Fruit fly (Drosophila melanogaster) whole organism, wandering third instar larva: ENCODE data around the gene Swip-1.
A peak's percentile ranks its signal among the peaks of the same experiment; 100 is the strongest.

Experiments
- Abd-B ChIP-seq: fragments of >200 bp; optimal IDR thresholded peaks from 2 replicates; lab custom pipeline; 2017; ENCODE audit warnings: missing biosample characterization, missing genetic modification characterization
- CG32264 ChIP-seq: fragments of 200-800 bp; sonication (Bioruptor generic); optimal IDR thresholded peaks from 2 replicates; lab custom pipeline; 2016; ENCODE audit warnings: missing biosample characterization, missing genetic modification characterization
- CG9705 ChIP-seq: fragments of 200-800 bp; sonication (Bioruptor generic); optimal IDR thresholded peaks from 2 replicates; lab custom pipeline; 2018; ENCODE audit warnings: missing biosample characterization, mild to moderate bottlenecking, missing genetic modification characterization
- Dfd ChIP-seq: fragments of >200 bp; optimal IDR thresholded peaks from 2 replicates; lab custom pipeline; 2017; ENCODE audit warnings: missing biosample characterization, missing genetic modification characterization
- Dif ChIP-seq: fragments of 200-275, 200-300 bp; sonication (Bioruptor generic); optimal IDR thresholded peaks from 2 replicates; lab custom pipeline; 2018; ENCODE audit warnings: missing biosample characterization, missing genetic modification characterization; ENCODE audit not compliant: partially characterized antibody
- GATAd ChIP-seq: sonication (Bioruptor generic); optimal IDR thresholded peaks from 2 replicates; lab custom pipeline; 2016; ENCODE audit warnings: missing biosample characterization, missing genetic modification characterization
- HLH106 ChIP-seq: fragments of 200-800 bp; optimal IDR thresholded peaks from 3 replicates; lab custom pipeline; 2019; ENCODE audit warnings: missing biosample characterization, mild to moderate bottlenecking, missing genetic modification characterization, moderate library complexity
- Hnf4 ChIP-seq: fragments of 200-800 bp; sonication (Bioruptor generic); optimal IDR thresholded peaks from 2 replicates; lab custom pipeline; 2016; ENCODE audit warnings: missing biosample characterization, mild to moderate bottlenecking, missing genetic modification characterization
- Hr78 ChIP-seq: fragments of >200 bp; optimal IDR thresholded peaks from 2 replicates; lab custom pipeline; 2017; ENCODE audit warnings: missing biosample characterization, missing genetic modification characterization
- Hr83 ChIP-seq: fragments of 200-300 bp; sonication (Bioruptor generic); optimal IDR thresholded peaks from 2 replicates; lab custom pipeline; 2016; ENCODE audit warnings: missing biosample characterization, mild to moderate bottlenecking, missing genetic modification characterization, moderate library complexity; ENCODE audit not compliant: poor library complexity, severe bottlenecking
- Jra ChIP-seq: sonication (Bioruptor generic); optimal IDR thresholded peaks from 2 replicates; lab custom pipeline; 2016; ENCODE audit warnings: missing biosample characterization, missing genetic modification characterization
- Mio ChIP-seq: sonication (Bioruptor generic); optimal IDR thresholded peaks from 2 replicates; lab custom pipeline; 2016; ENCODE audit warnings: missing biosample characterization, missing genetic modification characterization
- Myc ChIP-seq: fragments of >200 bp; optimal IDR thresholded peaks from 2 replicates; lab custom pipeline; 2017
- N ChIP-seq: fragments of >200 bp; optimal IDR thresholded peaks from 2 replicates; lab custom pipeline; 2018; ENCODE audit warnings: missing biosample characterization, missing external identifiers, missing genetic modification characterization
- OdsH ChIP-seq: fragments of 200-800 bp; sonication (Bioruptor generic); optimal IDR thresholded peaks from 2 replicates; lab custom pipeline; 2016; ENCODE audit warnings: missing biosample characterization, mild to moderate bottlenecking, missing genetic modification characterization
- Sp1 ChIP-seq: fragments of 200-800 bp; sonication (Bioruptor generic); optimal IDR thresholded peaks from 3 replicates; lab custom pipeline; 2019; ENCODE audit warnings: missing biosample characterization, mild to moderate bottlenecking, missing genetic modification characterization, moderate library complexity
- Vsx2 ChIP-seq: fragments of 200-300, 225-300 bp; sonication (Bioruptor generic); optimal IDR thresholded peaks from 2 replicates; lab custom pipeline; 2018; ENCODE audit warnings: missing biosample characterization, missing genetic modification characterization; ENCODE audit not compliant: partially characterized antibody
- br ChIP-seq: fragments of 200-800 bp; sonication (Bioruptor generic); optimal IDR thresholded peaks from 2 replicates; lab custom pipeline; 2016; ENCODE audit warnings: missing biosample characterization, missing genetic modification characterization
- brk ChIP-seq: fragments of 200-800 bp; sonication (Bioruptor generic); optimal IDR thresholded peaks from 2 replicates; lab custom pipeline; 2016; ENCODE audit warnings: missing biosample characterization, mild to moderate bottlenecking, missing genetic modification characterization
- dl ChIP-seq, 2 experiments: fragments of 175-275, 200-275 bp in 1 of 2; fragments of 200-275 bp in 1 of 2; sonication (Bioruptor generic); optimal IDR thresholded peaks; lab custom pipeline; 2018; ENCODE audit warnings: mild to moderate bottlenecking in 2 of 2, missing biosample characterization in 2 of 2, missing genetic modification characterization in 2 of 2, moderate library complexity in 2 of 2; ENCODE audit not compliant: partially characterized antibody in 2 of 2, insufficient read depth in 1 of 2
- dmrt93B ChIP-seq: fragments of 200-800 bp; sonication (Bioruptor generic); optimal IDR thresholded peaks from 2 replicates; lab custom pipeline; 2018; ENCODE audit warnings: missing biosample characterization, mild to moderate bottlenecking, missing genetic modification characterization
- dsf ChIP-seq: sonication (Bioruptor generic); optimal IDR thresholded peaks from 2 replicates; lab custom pipeline; 2016; ENCODE audit warnings: missing biosample characterization, missing genetic modification characterization, borderline replicate concordance
- ey ChIP-seq: fragments of 200-800 bp; sonication (Bioruptor generic); optimal IDR thresholded peaks from 2 replicates; lab custom pipeline; 2016; ENCODE audit warnings: missing biosample characterization, missing genetic modification characterization
- foxo ChIP-seq, 2 experiments: fragments of 200-800 bp; sonication (Bioruptor generic); optimal IDR thresholded peaks; 2 replicates in 1 of 2; 3 replicates in 1 of 2; lab custom pipeline; 2016 to 2017; ENCODE audit warnings: missing biosample characterization in 2 of 2, missing genetic modification characterization in 2 of 2
- fru ChIP-seq: fragments of 200-800 bp; sonication (Bioruptor generic); optimal IDR thresholded peaks from 3 replicates; lab custom pipeline; 2016; ENCODE audit warnings: missing biosample characterization, mild to moderate bottlenecking, missing genetic modification characterization
- h ChIP-seq: fragments of 200-800 bp; sonication (Bioruptor generic); optimal IDR thresholded peaks from 3 replicates; lab custom pipeline; 2016; ENCODE audit warnings: missing biosample characterization, mild to moderate bottlenecking, missing genetic modification characterization
- jim ChIP-seq: fragments of 175-275, 200-325 bp; sonication (Bioruptor generic); optimal IDR thresholded peaks from 2 replicates; lab custom pipeline; 2016; ENCODE audit warnings: missing biosample characterization, mild to moderate bottlenecking, missing genetic modification characterization
- lola ChIP-seq: fragments of >200 bp; optimal IDR thresholded peaks from 2 replicates; lab custom pipeline; 2017; ENCODE audit warnings: missing biosample characterization, missing genetic modification characterization
- pan ChIP-seq: fragments of >200 bp; optimal IDR thresholded peaks from 2 replicates; lab custom pipeline; 2017
- psq ChIP-seq: fragments of 200-800 bp; sonication (Bioruptor generic); optimal IDR thresholded peaks from 3 replicates; lab custom pipeline; 2017; ENCODE audit warnings: missing biosample characterization, mild to moderate bottlenecking, missing genetic modification characterization, moderate library complexity
- rgr ChIP-seq: fragments of 200-800 bp; sonication (Bioruptor generic); optimal IDR thresholded peaks from 3 replicates; lab custom pipeline; 2016; ENCODE audit warnings: missing biosample characterization, mild to moderate bottlenecking, missing genetic modification characterization
- sv ChIP-seq: fragments of 200-800 bp; sonication (Bioruptor generic); optimal IDR thresholded peaks from 3 replicates; lab custom pipeline; 2016; ENCODE audit warnings: missing biosample characterization, missing genetic modification characterization
- tai ChIP-seq: sonication (Bioruptor generic); optimal IDR thresholded peaks from 2 replicates; lab custom pipeline; 2016; ENCODE audit warnings: missing biosample characterization, missing genetic modification characterization
- woc ChIP-seq: sonication (Bioruptor generic); optimal IDR thresholded peaks from 2 replicates; lab custom pipeline; 2016; ENCODE audit warnings: missing biosample characterization, mild to moderate bottlenecking, missing genetic modification characterization

Gene Swip-1

DNA sequence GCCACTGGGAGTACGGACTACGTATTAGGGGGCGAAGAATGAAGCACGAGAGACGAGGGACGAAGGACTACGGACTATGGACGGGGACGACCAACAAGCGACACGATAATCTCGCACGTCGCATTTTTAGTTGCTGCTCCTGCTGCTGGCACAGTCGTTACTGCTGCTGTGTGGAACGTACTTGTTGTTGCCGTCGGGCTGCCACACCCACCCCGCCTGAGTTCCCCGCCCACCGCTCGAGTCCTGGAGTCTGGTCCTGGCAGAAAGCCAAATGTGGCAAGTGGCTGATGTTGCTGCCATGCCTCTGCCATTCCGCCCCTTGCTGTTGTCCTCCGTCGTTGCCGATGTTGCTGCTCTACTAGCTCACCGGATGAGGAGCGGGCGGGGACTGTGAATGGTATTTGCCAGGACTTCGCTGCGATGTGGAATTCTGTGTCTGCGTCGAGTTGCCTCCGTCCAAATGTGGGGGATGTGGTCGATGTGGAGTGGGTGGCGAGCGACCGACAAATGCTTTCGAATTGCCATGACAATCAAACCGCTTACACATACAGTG is 25.8 kb upstream of the Swip-1 start:
- TF ChIP-seq Mio (GFP tag; lab: Kevin White, UChicago) = no peak
- TF ChIP-seq, all 38 proteins: peak for 0

DNA sequence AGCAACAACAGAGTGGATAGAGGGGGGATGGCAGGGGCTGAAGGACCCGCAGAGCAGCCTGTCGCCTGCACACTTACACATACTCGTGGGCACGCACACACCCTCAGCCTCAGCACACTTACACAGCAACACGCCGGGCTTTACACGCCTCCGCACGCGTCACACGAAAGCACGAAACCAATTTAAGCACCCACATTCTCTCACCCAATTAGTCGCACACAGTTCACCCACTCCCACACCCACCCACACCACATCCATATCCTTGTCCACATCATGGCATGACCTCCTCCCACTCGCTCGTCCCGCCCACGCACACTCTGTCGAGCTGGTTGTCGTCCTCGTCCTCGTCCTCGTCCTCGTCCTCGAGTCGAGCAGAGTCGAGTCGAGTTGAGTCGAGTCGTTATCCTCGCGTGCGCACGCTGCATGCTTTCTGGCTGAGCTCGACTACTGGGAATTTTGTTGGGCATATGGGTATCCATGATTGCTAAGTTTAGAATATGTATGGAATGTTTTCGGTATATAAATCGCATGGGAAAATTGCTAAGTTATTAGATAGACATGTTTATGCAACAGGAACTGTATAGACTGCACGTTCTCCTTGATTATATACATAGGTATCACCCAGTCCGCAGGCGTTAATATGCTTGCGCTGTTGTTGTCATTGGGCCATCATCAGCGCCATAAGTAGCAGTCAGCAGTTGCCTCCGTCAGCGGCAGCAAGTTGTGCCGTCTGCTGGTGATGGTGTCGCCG is 25.0 kb upstream of the Swip-1 start:
- no peak for TF ChIP-seq Dfd (GFP tag; lab: Kevin White, UChicago)
- TF ChIP-seq rgr (GFP tag; lab: Kevin White, UChicago) = peak; percentile 73
- no peak for TF ChIP-seq N (GFP tag; lab: Kevin White, UChicago)
- TF ChIP-seq Jra = peak; percentile 29
- no peak for TF ChIP-seq jim (GFP tag; lab: Kevin White, UChicago)
- peak; percentile 43 for TF ChIP-seq Hnf4 (GFP tag; lab: Kevin White, UChicago)
- no peak for TF ChIP-seq Vsx2
- no peak for TF ChIP-seq Hr78 (GFP tag; lab: Kevin White, UChicago)
- TF ChIP-seq HLH106 (tag; lab: Kevin White, UChicago) = peak; percentile 74
- no peak for TF ChIP-seq dsf (GFP tag; lab: Kevin White, UChicago)
- TF ChIP-seq fru (GFP tag; lab: Kevin White, UChicago) = peak; percentile 84
- no peak for TF ChIP-seq Myc (lab: Kevin White, UChicago)
- peak; percentile 61 for TF ChIP-seq OdsH (GFP tag; lab: Kevin White, UChicago)
- peak; percentile 52 for TF ChIP-seq dmrt93B (GFP tag; lab: Kevin White, UChicago)
- peak; percentile 25 for TF ChIP-seq brk
- TF ChIP-seq GATAd (GFP tag; lab: Kevin White, UChicago) = no peak
- no peak for TF ChIP-seq pan (lab: Kevin White, UChicago)
- TF ChIP-seq Sp1 (GFP tag; lab: Kevin White, UChicago) = peak; percentile 75
- peak; percentile 80 for TF ChIP-seq h (GFP tag; lab: Kevin White, UChicago)
- TF ChIP-seq br (GFP tag; lab: Kevin White, UChicago) = peak; percentile 76
- TF ChIP-seq foxo (GFP tag; optimal IDR thresholded peaks at IDR 0.05; lab: Kevin White, UChicago) = peak in 1 of 2 experiments; percentile 77
- TF ChIP-seq Mio (GFP tag; lab: Kevin White, UChicago) = no peak
- TF ChIP-seq ey = peak; percentile 81
- no peak for TF ChIP-seq Hr83 (GFP tag; lab: Kevin White, UChicago)
- TF ChIP-seq Abd-B (GFP tag; lab: Kevin White, UChicago) = no peak
- TF ChIP-seq tai (GFP tag; lab: Kevin White, UChicago) = no peak
- TF ChIP-seq Dif (GFP tag; lab: Kevin White, UChicago) = no peak
- peak; percentile 68 for TF ChIP-seq woc (GFP tag; lab: Kevin White, UChicago)
- TF ChIP-seq CG32264 (GFP tag; lab: Kevin White, UChicago) = no peak
- TF ChIP-seq sv = peak; percentile 66
- peak; percentile 48 for TF ChIP-seq psq
- no peak for TF ChIP-seq lola (GFP tag; lab: Kevin White, UChicago)

dm6 chr2L:19010566-19010965 is 23.5 kb upstream of the Swip-1 start, which contains the start of gene robl37BC:
Gene robl37BC (plus strand): TSS chr2L:19010866.
- TF ChIP-seq CG9705 (GFP tag; lab: Kevin White, UChicago) (no peak), dsf (GFP tag; lab: Kevin White, UChicago) (no peak)

- TF ChIP-seq dl (GFP tag; optimal IDR thresholded peaks at IDR 0.05; lab: Kevin White, UChicago; ENCODE audit: insufficient read depth in 1 of 2, partially characterized antibody in 2 of 2) = no peak
- no peak for TF ChIP-seq Jra
- no peak for TF ChIP-seq psq
- TF ChIP-seq Vsx2 = no peak
These were observed 23.0 kb upstream of the Swip-1 start for dm6 chr2L:19010037-19010436.
